Comparison of ENCODE assay signal across 1 fruit fly cellular context in the genomic region with DNA sequence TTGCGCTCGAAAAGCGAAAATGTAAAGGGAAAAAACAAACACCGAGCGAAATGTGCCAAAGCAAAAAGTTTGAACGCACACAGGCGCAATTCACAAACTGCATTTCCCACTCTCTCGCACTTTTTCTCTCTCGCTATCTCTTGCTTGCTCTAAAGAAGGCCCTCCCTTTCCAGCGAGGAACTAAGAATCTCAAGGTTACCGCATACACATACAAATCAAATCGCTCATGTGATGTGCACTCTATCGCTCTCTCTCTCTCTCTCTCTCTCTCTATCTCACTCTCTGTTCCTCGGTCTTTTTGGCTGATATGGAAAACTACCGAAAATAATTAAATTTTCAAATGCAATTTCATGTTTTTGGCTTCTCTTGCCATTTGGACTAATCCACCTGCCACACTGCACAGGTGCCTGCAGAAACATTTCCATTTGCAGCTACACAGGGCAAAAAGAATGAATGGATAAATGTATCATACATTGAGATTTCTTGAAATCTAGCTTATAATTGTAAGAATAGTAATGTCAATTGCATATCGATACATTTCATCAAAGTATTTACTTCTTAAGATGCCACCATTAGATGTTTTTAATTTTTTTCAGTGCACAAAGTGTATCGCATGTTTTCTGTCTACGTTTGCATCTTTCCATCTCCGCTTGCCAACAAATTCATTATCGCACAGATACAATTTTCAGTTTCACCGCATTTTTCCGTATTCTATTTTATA.
TF ChIP-seq lines count a peak whose summit lies in the region.

No protein-coding gene starts in this region.

TF ChIP-seq in whole organism, embryonic, 481 proteins besides CTCF, POLR2A, EP300 and RAD21 (continued from another document):
- TF ChIP-seq CG6689 (GFP tag; IDR thresholded peaks at IDR 0.05; lab: Robert Waterston, UW) (peak; percentile 44; the same call in 1 of the 2 replicates), sr (GFP tag; IDR thresholded peaks at IDR 0.05; lab: Robert Waterston, UW) (no peak), Chrac-16 (GFP tag; optimal IDR thresholded peaks at IDR 0.05; lab: Kevin White, UChicago) (peak; percentile 11), CG1602 (GFP tag; optimal IDR thresholded peaks at IDR 0.05; lab: Kevin White, UChicago) (peak; percentile 18), sob (GFP tag; IDR thresholded peaks at IDR 0.05; lab: Robert Waterston, UW) (0 out of 2 replicates have a peak, but pooled peaks have one; percentile 26), HLH54F (GFP tag; optimal IDR thresholded peaks at IDR 0.05; lab: Kevin White, UChicago) (no peak), ssp (GFP tag; IDR thresholded peaks at IDR 0.05; lab: Robert Waterston, UW) (0 out of 2 replicates have a peak, but pooled peaks have one; percentile 19), Abd-B (GFP tag; optimal IDR thresholded peaks at IDR 0.05; lab: Kevin White, UChicago) (peak; percentile 6), chif (GFP tag; optimal IDR thresholded peaks at IDR 0.05; lab: Kevin White, UChicago) (peak; percentile 10 to 58), vvl (GFP tag; IDR thresholded peaks at IDR 0.05; lab: Robert Waterston, UW) (peak; percentile 61), gem (tag; optimal IDR thresholded peaks at IDR 0.05; lab: Kevin White, UChicago) (peak; percentile 62), Atf-2 (GFP tag; optimal IDR thresholded peaks at IDR 0.05; lab: Kevin White, UChicago) (peak; percentile 1), slbo (GFP tag; IDR thresholded peaks at IDR 0.05; lab: Robert Waterston, UW) (peak; percentile 58), CG7839 (tag; optimal IDR thresholded peaks at IDR 0.05; lab: Kevin White, UChicago) (peak; percentile 35), ro (GFP tag; IDR thresholded peaks at IDR 0.05; lab: Robert Waterston, UW) (0 out of 2 replicates have a peak, but pooled peaks have one; percentile 17), HLH3B (GFP tag; IDR thresholded peaks at IDR 0.05; lab: Robert Waterston, UW) (0 out of 2 replicates have a peak, but pooled peaks have one; percentile 40), tap (tag; optimal IDR thresholded peaks at IDR 0.05; lab: Kevin White, UChicago) (peak; percentile 3), tgo (GFP tag; IDR thresholded peaks at IDR 0.05; lab: Robert Waterston, UW) (peak; percentile 30; the same call in 1 of the 3 replicates), Dbx (GFP tag; IDR thresholded peaks at IDR 0.05; lab: Robert Waterston, UW) (no peak), ci (GFP tag; IDR thresholded peaks at IDR 0.05; lab: Robert Waterston, UW) (peak; percentile 79; the same call in 2 of the 3 replicates), fd102C (GFP tag; optimal IDR thresholded peaks at IDR 0.05; lab: Kevin White, UChicago) (no peak), bsh (GFP tag; optimal IDR thresholded peaks at IDR 0.05; lab: Kevin White, UChicago) (peak in 1 of 2 experiments; percentile 50), jumu (GFP tag; optimal IDR thresholded peaks at IDR 0.05; lab: Kevin White, UChicago) (no peak), CG13424 (tag; optimal IDR thresholded peaks at IDR 0.05; lab: Kevin White, UChicago) (peak; percentile 8), Vsx1 (GFP tag; optimal IDR thresholded peaks at IDR 0.05; lab: Kevin White, UChicago) (no peak), Ssrp (tag; optimal IDR thresholded peaks at IDR 0.05; lab: Kevin White, UChicago) (peak; percentile 25), CG11695 (GFP tag; IDR thresholded peaks at IDR 0.05; lab: Robert Waterston, UW) (0 out of 3 replicates have a peak, but pooled peaks have one; percentile 35), CG11398 (GFP tag; optimal IDR thresholded peaks at IDR 0.05; lab: Kevin White, UChicago) (no peak), prd (optimal IDR thresholded peaks at IDR 0.05; lab: Kevin White, UChicago) (no peak), prd (GFP tag; IDR thresholded peaks at IDR 0.05; lab: Robert Waterston, UW) (peak; percentile 64), eve (GFP tag; optimal IDR thresholded peaks at IDR 0.05; lab: Kevin White, UChicago) (peak in 1 of 2 experiments; percentile 43), CG10366 (GFP tag; IDR thresholded peaks at IDR 0.05; lab: Robert Waterston, UW) (peak; percentile 32; the same call in 1 of the 2 replicates), Antp (GFP tag; optimal IDR thresholded peaks at IDR 0.05; lab: Kevin White, UChicago) (peak; percentile 2), Sry-δ (GFP tag; optimal IDR thresholded peaks at IDR 0.05; lab: Kevin White, UChicago) (peak; percentile 1), mam (GFP tag; optimal IDR thresholded peaks at IDR 0.05; lab: Kevin White, UChicago) (peak; percentile 41), nom (GFP tag; optimal IDR thresholded peaks at IDR 0.05; lab: Kevin White, UChicago) (peak; percentile 3), B-H1 (GFP tag; IDR thresholded peaks at IDR 0.05; lab: Robert Waterston, UW) (0 out of 3 replicates have a peak, but pooled peaks have one; percentile 12), CG1647 (GFP tag; optimal IDR thresholded peaks at IDR 0.05; lab: Kevin White, UChicago) (no peak), Oli (tag; optimal IDR thresholded peaks at IDR 0.05; lab: Kevin White, UChicago) (peak; percentile 40), CG18764 (GFP tag; optimal IDR thresholded peaks at IDR 0.05; lab: Kevin White, UChicago) (peak; percentile 9), Ets97D (GFP tag; optimal IDR thresholded peaks at IDR 0.05; lab: Kevin White, UChicago) (no peak), amos (GFP tag; IDR thresholded peaks at IDR 0.05; lab: Robert Waterston, UW; ENCODE audit: partially characterized antibody) (no peak), CG2120 (GFP tag; optimal IDR thresholded peaks at IDR 0.05; lab: Kevin White, UChicago) (peak; percentile 14), Neu2 (GFP tag; optimal IDR thresholded peaks at IDR 0.05; lab: Kevin White, UChicago; ENCODE audit: borderline replicate concordance) (peak; percentile 3), sisA (GFP tag; IDR thresholded peaks at IDR 0.05; lab: Robert Waterston, UW) (peak; percentile 58), ewg (GFP tag; optimal IDR thresholded peaks at IDR 0.05; lab: Kevin White, UChicago) (peak; percentile 17)
